Worm (Caenorhabditis elegans): ENCODE results near the gene T12D8.10.

- TF ChIP-seq C06A6.2 (GFP tag; conservative IDR thresholded peaks at IDR 0.05) (no peak), fkh-3 (tag; optimal IDR thresholded peaks at IDR 0.05) (no peak), rcor-1 (GFP tag; IDR thresholded peaks at IDR 0.05) (no peak), unc-62 (GFP tag; optimal IDR thresholded peaks at IDR 0.05) (no peak), snpc-1.1 (tag; optimal IDR thresholded peaks at IDR 0.05; ENCODE audit: insufficient read depth) (no peak), mes-4 (tag; optimal IDR thresholded peaks at IDR 0.05) (no peak), hmg-1.2 (GFP tag; IDR thresholded peaks at IDR 0.05) (no peak), tbp1 (GFP tag; optimal IDR thresholded peaks at IDR 0.05) (no peak), sea-2 (GFP tag; IDR thresholded peaks at IDR 0.05) (no peak), rpc-1 (optimal IDR thresholded peaks at IDR 0.05) (no peak), rpc-1 (tag; optimal IDR thresholded peaks at IDR 0.05) (no peak), madf-3 (GFP tag; IDR thresholded peaks at IDR 0.05) (no peak), nfya-1 (tag; optimal IDR thresholded peaks at IDR 0.05; ENCODE audit: borderline replicate concordance, insufficient read depth) (no peak), F23B12.7 (tag; optimal IDR thresholded peaks at IDR 0.05; ENCODE audit: insufficient read depth) (no peak)
Observed at ce11 chrIII:13652010-13652409, 9.9 kb upstream of the T12D8.10 start.

Data from whole organism, young adult.